Worm (Caenorhabditis elegans) whole organism, L2 larva: ENCODE results near the gene T20G5.12.

Experiments used
- Y55F3AM.14 ChIP-seq: fragments of 200-800 bp; sonication (Bioruptor generic); optimal IDR thresholded peaks from 2 replicates; lab custom pipeline; 2018; ENCODE audit warnings: mild to moderate bottlenecking, missing genetic modification characterization, missing compliant biosample characterization
- ceh-82 ChIP-seq: fragments of 150-350 bp; optimal IDR thresholded peaks from 2 replicates; lab custom pipeline; 2014; ENCODE audit warnings: missing biosample characterization, missing genetic modification characterization
- dmd-4 ChIP-seq: sonication (generic microtip); optimal IDR thresholded peaks from 2 replicates; lab custom pipeline; 2017; ENCODE audit warnings: missing biosample characterization, missing genetic modification characterization
- fos-1 ChIP-seq: fragments of 150-350 bp; optimal IDR thresholded peaks from 2 replicates; lab custom pipeline; 2014; ENCODE audit warnings: missing biosample characterization, missing genetic modification characterization
- lin-13 ChIP-seq: fragments of 150-350 bp; optimal IDR thresholded peaks from 2 replicates; lab custom pipeline; 2014; ENCODE audit warnings: missing biosample characterization, missing genetic modification reagents, missing genetic modification characterization
- lin-39 ChIP-seq: fragments of 150-350 bp; optimal IDR thresholded peaks from 2 replicates; lab custom pipeline; 2014; ENCODE audit warnings: missing biosample characterization, missing genetic modification reagents, missing genetic modification characterization
- mbf-1 ChIP-seq: sonication (generic microtip); optimal IDR thresholded peaks from 2 replicates; lab custom pipeline; 2017; ENCODE audit warnings: missing biosample characterization, missing genetic modification characterization
- mdl-1 ChIP-seq, 2 experiments: fragments of 150-350 bp in 1 of 2; sonication (generic microtip) in 1 of 2; optimal IDR thresholded peaks; 2 replicates each; lab custom pipeline; 2017; ENCODE audit warnings: missing biosample characterization in 2 of 2, missing genetic modification characterization in 2 of 2
- unc-62 ChIP-seq: fragments of 150-350 bp; optimal IDR thresholded peaks from 2 replicates; lab custom pipeline; 2014; ENCODE audit warnings: missing biosample characterization, missing genetic modification reagents, missing genetic modification characterization
- ztf-4 ChIP-seq: fragments of 150-350 bp; optimal IDR thresholded peaks from 2 replicates; lab custom pipeline; 2014; ENCODE audit warnings: missing biosample characterization, missing genetic modification characterization

ce11 chrIII:10202391-10202790 lies 987 bp downstream of the T20G5.12 start:
- TF ChIP-seq lin-39 (tag; lab: Kevin White, UChicago) (no peak), lin-13 (GFP tag; lab: Kevin White, UChicago) (no peak), unc-62 (GFP tag; lab: Kevin White, UChicago) (no peak), mdl-1 (tag; optimal IDR thresholded peaks at IDR 0.05; lab: Kevin White, UChicago) (no peak), mbf-1 (no peak), ztf-4 (tag; lab: Kevin White, UChicago) (no peak), dmd-4 (tag; lab: Kevin White, UChicago) (no peak), ceh-82 (tag; lab: Kevin White, UChicago) (no peak), Y55F3AM.14 (GFP tag; lab: Kevin White, UChicago) (no peak), fos-1 (tag; lab: Kevin White, UChicago) (no peak)
